Worm (Caenorhabditis elegans) whole organism, young adult: ENCODE data around the gene F46F3.3.
A peak's percentile ranks its signal among the peaks of the same experiment; 100 is the strongest.

Source experiments
- B0336.3 ChIP-seq: fragments of 200-800 bp; sonication (Bioruptor generic); IDR thresholded peaks from 2 replicates; pipeline ENCODE4 v1.3.6; 2022; ENCODE audit warnings: missing genetic modification characterization, missing compliant biosample characterization
- C06A6.2 ChIP-seq: fragments of 200-800 bp; sonication (Bioruptor generic); conservative IDR thresholded peaks from 2 replicates; pipeline ENCODE4 v1.3.6; 2022; ENCODE audit warnings: missing genetic modification characterization, missing compliant biosample characterization
- F22D6.2 ChIP-seq: sonication (generic microtip); optimal IDR thresholded peaks from 2 replicates; lab custom pipeline; 2016; ENCODE audit warnings: mild to moderate bottlenecking, missing genetic modification characterization, missing compliant biosample characterization
- F33H1.4 ChIP-seq: fragments of 200-800 bp; sonication (Bioruptor generic); IDR thresholded peaks from 2 replicates; pipeline ENCODE4 v1.3.6; 2022; ENCODE audit warnings: missing genetic modification reagents, missing genetic modification characterization, missing compliant biosample characterization
- F39B2.1 ChIP-seq: fragments of 200-800 bp; sonication (Bioruptor generic); IDR thresholded peaks from 2 replicates; pipeline ENCODE4 v1.3.6; 2022; ENCODE audit warnings: missing genetic modification reagents, missing genetic modification characterization, missing compliant biosample characterization
- F55B11.4 ChIP-seq: sonication (generic microtip); optimal IDR thresholded peaks from 2 replicates; lab custom pipeline; 2016; ENCODE audit warnings: missing compliant biosample characterization, missing genetic modification characterization, borderline replicate concordance; ENCODE audit not compliant: insufficient read depth
- Y53G8AR.9 ChIP-seq: fragments of 200-800 bp; sonication (Bioruptor generic); conservative IDR thresholded peaks from 2 replicates; pipeline ENCODE4 v1.3.6; 2022; ENCODE audit warnings: missing genetic modification reagents, missing genetic modification characterization, missing compliant biosample characterization
- aptf-3 ChIP-seq: fragments of 200-800 bp; sonication (Bioruptor generic); IDR thresholded peaks from 2 replicates; pipeline ENCODE4 v1.3.6; 2022; ENCODE audit warnings: missing genetic modification characterization, missing compliant biosample characterization
- bed-1 ChIP-seq: fragments of 200-800 bp; sonication (Bioruptor generic); IDR thresholded peaks from 2 replicates; pipeline ENCODE4 v1.3.6; 2022; ENCODE audit warnings: missing genetic modification reagents, missing genetic modification characterization, missing compliant biosample characterization
- egl-18 ChIP-seq: fragments of 200-800 bp; sonication (Bioruptor generic); IDR thresholded peaks from 2 replicates; pipeline ENCODE4 v1.3.6; 2022; ENCODE audit warnings: missing genetic modification reagents, missing genetic modification characterization, missing compliant biosample characterization
- egl-44 ChIP-seq: fragments of 200-800 bp; sonication (Bioruptor generic); IDR thresholded peaks from 2 replicates; pipeline ENCODE4 v1.3.6; 2022; ENCODE audit warnings: missing genetic modification reagents, missing genetic modification characterization, missing compliant biosample characterization
- ets-4 ChIP-seq: fragments of 200-800 bp; sonication (Bioruptor generic); optimal IDR thresholded peaks from 2 replicates; lab custom pipeline; 2018; ENCODE audit warnings: mild to moderate bottlenecking, missing genetic modification characterization, missing compliant biosample characterization
- hmg-1.2 ChIP-seq: fragments of 200-800 bp; sonication (Bioruptor generic); IDR thresholded peaks from 2 replicates; pipeline ENCODE4 v1.3.6; 2022; ENCODE audit warnings: missing genetic modification reagents, missing genetic modification characterization, missing compliant biosample characterization
- let-526 ChIP-seq: fragments of 200-800 bp; sonication (Bioruptor generic); IDR thresholded peaks from 2 replicates; pipeline ENCODE4 v1.3.6; 2022; ENCODE audit warnings: missing genetic modification reagents, missing genetic modification characterization, missing compliant biosample characterization
- lin-40 ChIP-seq: sonication (generic microtip); optimal IDR thresholded peaks from 2 replicates; lab custom pipeline; 2016; ENCODE audit warnings: missing genetic modification characterization, mild to moderate bottlenecking, missing compliant biosample characterization, missing genotype, missing genetic modification reagents
- lin-54 ChIP-seq: fragments of 200-800 bp; sonication (Bioruptor generic); optimal IDR thresholded peaks from 2 replicates; lab custom pipeline; 2018; ENCODE audit warnings: mild to moderate bottlenecking, missing genetic modification characterization, missing compliant biosample characterization
- madf-3 ChIP-seq: fragments of 200-800 bp; sonication (Bioruptor generic); IDR thresholded peaks from 2 replicates; pipeline ENCODE4 v1.3.6; 2022; ENCODE audit warnings: missing genetic modification reagents, missing genetic modification characterization, missing compliant biosample characterization
- madf-6 ChIP-seq: fragments of 200-800 bp; sonication (Bioruptor generic); IDR thresholded peaks from 2 replicates; pipeline ENCODE4 v1.3.6; 2022; ENCODE audit warnings: missing genetic modification reagents, missing genetic modification characterization, missing compliant biosample characterization
- nfya-2 ChIP-seq: fragments of 200-800 bp; sonication (Bioruptor generic); IDR thresholded peaks from 2 replicates; pipeline ENCODE4 v1.3.6; 2022; ENCODE audit warnings: missing genetic modification reagents, missing genetic modification characterization, missing compliant biosample characterization
- nhr-80 ChIP-seq: sonication (generic microtip); optimal IDR thresholded peaks from 2 replicates; lab custom pipeline; 2016; ENCODE audit warnings: missing genetic modification characterization, missing compliant biosample characterization
- nhr-90 ChIP-seq: sonication (generic microtip); optimal IDR thresholded peaks from 2 replicates; lab custom pipeline; 2016; ENCODE audit warnings: missing genotype, mild to moderate bottlenecking, missing genetic modification characterization, missing compliant biosample characterization
- rec-8 ChIP-seq, 2 experiments: sonication (generic microtip); optimal IDR thresholded peaks; 2 replicates each; lab custom pipeline; 2016; ENCODE audit warnings: mild to moderate bottlenecking in 2 of 2, missing genetic modification characterization in 2 of 2, missing genetic modification reagents in 2 of 2, missing genotype in 2 of 2, missing biosample characterization in 1 of 2, missing compliant biosample characterization in 1 of 2, moderate library complexity in 1 of 2
- tlf-1 ChIP-seq: fragments of 200-800 bp; sonication (Bioruptor generic); optimal IDR thresholded peaks from 2 replicates; lab custom pipeline; 2018; ENCODE audit warnings: mild to moderate bottlenecking, missing genetic modification characterization, missing compliant biosample characterization
- zim-3 ChIP-seq: sonication (generic microtip); optimal IDR thresholded peaks from 2 replicates; lab custom pipeline; 2017; ENCODE audit warnings: mild to moderate bottlenecking, missing genetic modification characterization, moderate library complexity, missing compliant biosample characterization
- ztf-25 ChIP-seq: fragments of 200-800 bp; sonication (Bioruptor generic); IDR thresholded peaks from 2 replicates; pipeline ENCODE4 v1.3.6; 2022; ENCODE audit warnings: missing genetic modification reagents, missing genetic modification characterization, missing compliant biosample characterization
- ztf-26 ChIP-seq: sonication (generic microtip); optimal IDR thresholded peaks from 2 replicates; lab custom pipeline; 2017; ENCODE audit warnings: missing genetic modification characterization, missing compliant biosample characterization

The F46F3.3 gene

ce11 chrV:11673746-11674365 is 6.6 kb downstream of the F46F3.3 start:
- TF ChIP-seq hmg-1.2 (GFP tag; lab: Robert Waterston, UW) (peak; percentile 90), nhr-90 (tag; lab: Kevin White, UChicago) (no peak)
- TF ChIP-seq, all 124 proteins: peak for 1

DNA sequence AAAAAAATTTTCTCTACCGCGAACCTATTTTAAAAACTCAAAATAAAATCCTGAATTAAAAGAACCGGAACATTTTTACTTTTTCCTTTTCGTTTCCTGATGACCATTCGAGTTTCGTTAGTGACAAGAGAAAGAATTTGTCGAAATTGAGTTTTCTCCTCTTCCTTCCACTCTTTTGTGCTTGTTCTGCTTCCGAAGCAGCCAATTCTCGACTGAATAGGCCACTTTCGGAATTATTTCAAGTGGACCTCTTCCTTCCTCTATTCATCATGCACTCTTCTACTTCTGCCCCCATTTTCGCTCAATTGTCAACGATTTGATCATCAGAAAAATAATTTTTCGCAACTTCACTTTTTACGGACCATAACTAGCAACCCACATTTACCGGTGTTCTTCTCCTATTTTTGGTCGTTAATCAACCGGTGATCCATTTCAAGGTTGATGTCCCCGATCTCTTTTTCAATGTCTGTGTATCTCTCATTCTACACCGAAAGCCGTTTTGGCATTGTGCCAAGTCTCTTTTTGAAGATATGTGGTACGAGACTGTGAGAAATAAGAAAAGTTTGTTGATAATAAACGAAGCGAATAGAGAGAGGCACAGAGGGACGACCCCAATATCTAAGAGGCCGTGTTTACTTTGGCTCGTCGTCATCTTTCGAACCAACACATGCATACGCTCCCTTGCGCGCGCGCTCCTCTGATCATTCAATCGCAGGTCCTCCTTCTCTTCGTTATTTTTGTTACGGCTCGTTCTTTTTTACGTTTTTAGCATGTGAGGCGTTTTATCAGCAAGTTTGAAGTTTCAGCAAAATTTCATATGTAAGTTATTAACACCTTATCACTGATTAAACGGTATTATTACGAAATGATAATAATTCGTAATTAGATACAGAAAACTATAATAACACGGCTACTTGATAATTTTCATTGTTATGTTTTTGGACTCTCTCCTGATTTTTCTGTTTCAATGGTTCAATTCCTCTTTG is 7.6 kb downstream of the F46F3.3 start:
- TF ChIP-seq egl-18 (no peak), nhr-80 (tag; lab: Kevin White, UChicago) (peak; percentile 7)
- TF ChIP-seq, all 124 proteins: peak for 1

DNA sequence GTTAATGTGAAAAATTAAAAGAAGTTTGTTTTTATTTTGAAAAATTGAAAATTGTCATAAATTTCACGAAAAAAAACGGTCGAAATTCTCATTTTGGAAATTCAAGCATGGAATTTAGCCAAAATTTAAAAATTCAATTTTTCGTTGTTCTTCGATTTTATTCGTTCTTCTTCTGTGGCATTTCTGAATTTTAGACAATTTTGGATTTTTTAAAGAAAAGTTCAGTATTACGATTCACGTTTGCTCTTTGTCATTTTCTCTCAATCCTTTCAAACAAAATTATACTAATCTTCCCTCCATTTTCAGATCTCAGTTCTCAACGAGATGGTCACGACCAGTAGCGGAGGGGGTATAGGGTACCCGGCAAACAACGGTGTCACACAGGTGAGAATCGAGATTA is 8.4 kb downstream of the F46F3.3 start, which contains the start of gene ape-1:
Gene ape-1 (plus strand): TSS at position 301 of the 400 bp plus-strand sequence.
- TF ChIP-seq egl-44 (GFP tag; lab: Robert Waterston, UW) (no peak), lin-54 (GFP tag; lab: Kevin White, UChicago) (no peak), let-526 (GFP tag; lab: Robert Waterston, UW) (no peak), rec-8 (tag; optimal IDR thresholded peaks at IDR 0.05; lab: Kevin White, UChicago) (no peak), Y53G8AR.9 (GFP tag; lab: Robert Waterston, UW) (no peak), zim-3 (tag; lab: Kevin White, UChicago) (no peak), nfya-2 (GFP tag; lab: Robert Waterston, UW) (no peak), F39B2.1 (GFP tag; lab: Robert Waterston, UW) (no peak)

DNA sequence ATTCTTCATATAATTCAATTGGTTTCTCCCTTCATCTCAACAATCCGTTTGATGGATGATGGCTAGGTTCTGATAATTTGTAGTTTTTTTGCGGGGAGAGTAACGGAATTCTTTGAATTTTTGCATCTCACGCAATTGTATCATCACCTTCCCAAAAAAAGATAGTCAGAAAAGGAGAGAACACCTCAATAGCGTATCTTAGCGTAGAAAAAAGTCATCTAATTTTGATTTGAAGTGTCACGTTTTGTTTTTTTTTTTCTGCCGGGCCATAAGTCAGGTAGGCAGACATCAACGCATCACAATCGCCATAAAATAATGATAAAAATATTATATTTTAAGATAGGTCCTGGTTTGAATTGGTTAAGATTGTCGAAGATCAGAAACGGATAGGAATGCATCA is 9.2 kb downstream of the F46F3.3 start:
- no peak for TF ChIP-seq F22D6.2 (tag; lab: Kevin White, UChicago)
- TF ChIP-seq lin-40 = peak; percentile 20

DNA sequence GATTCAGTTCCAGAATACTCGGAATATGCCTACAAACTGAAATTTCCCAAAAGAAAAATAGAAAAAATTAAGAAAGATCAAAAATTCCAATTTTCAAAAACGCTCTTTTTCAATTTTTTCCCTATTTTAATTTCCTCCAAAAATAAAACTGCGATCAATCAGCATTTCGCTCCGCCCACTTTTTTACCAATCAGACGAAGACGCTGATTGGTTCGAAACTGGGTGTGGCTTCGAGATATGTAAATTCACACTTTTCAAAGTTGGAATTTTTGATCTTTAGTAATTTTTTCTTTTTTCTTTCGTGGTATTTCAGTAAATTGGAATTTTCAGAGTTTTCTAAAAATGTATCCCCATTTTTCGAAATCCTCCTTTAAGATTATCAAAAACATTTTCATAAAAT is 9.8 kb downstream of the F46F3.3 start:
- TF ChIP-seq ets-4 (GFP tag; lab: Kevin White, UChicago) (no peak), B0336.3 (GFP tag; lab: Robert Waterston, UW) (no peak), C06A6.2 (GFP tag; lab: Robert Waterston, UW) (no peak), ztf-26 (tag; lab: Kevin White, UChicago) (no peak), madf-6 (no peak), F55B11.4 (tag; lab: Kevin White, UChicago) (no peak), F33H1.4 (GFP tag; lab: Robert Waterston, UW) (no peak), ztf-25 (GFP tag; lab: Robert Waterston, UW) (no peak), lin-40 (no peak), madf-3 (GFP tag; lab: Robert Waterston, UW) (no peak), tlf-1 (GFP tag; lab: Kevin White, UChicago) (no peak)

ce11 chrV:11677494-11677893 is 10.2 kb downstream of the F46F3.3 start:
- TF ChIP-seq aptf-3 = no peak
- no peak for TF ChIP-seq bed-1 (GFP tag; lab: Robert Waterston, UW)
